Fruit fly (Drosophila melanogaster): ENCODE results near the gene CG11586.

CG11586 gene

DNA sequence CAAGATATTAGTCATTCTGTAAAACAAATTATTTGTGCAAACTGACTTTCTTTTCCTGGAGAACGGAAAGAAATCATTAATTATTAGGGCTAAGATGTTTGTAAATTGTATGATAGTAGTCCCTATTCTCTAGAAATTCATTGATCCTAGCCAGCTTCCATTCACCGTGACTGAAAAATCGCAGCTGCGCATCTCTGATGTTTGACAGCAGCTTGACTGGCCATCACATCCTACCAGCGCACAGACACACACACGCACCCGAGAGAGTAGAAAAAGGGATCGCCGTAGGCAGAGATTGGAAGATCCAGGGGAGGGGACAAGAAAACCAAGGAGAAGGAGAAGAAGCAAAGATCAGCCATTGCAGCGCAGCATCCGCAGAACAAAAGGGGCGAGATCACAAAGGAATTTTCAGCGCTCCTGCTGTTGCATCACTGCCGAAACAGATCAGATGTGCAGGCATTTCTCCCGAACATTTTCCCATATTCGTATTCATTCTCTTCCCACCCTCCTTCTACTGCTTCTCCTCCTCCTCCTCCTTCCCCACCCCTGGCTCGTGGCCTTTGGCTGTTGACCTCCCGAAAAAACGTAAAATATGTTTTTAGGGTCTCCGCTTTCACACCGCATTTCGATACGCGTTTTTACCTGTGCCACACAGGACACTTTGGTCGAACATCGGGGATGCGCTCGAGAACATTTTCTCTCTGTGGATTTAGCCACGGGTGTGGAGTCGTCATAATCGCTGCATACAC lies 9.2 kb downstream of the CG11586 start (continued):
- TF ChIP-seq CG17802 (tag; optimal IDR thresholded peaks at IDR 0.05) (peak; percentile 6), CG10267 (tag; optimal IDR thresholded peaks at IDR 0.05) (no peak), yki (optimal IDR thresholded peaks at IDR 0.05) (no peak), Neu2 (GFP tag; optimal IDR thresholded peaks at IDR 0.05; ENCODE audit: borderline replicate concordance) (no peak), Optix (GFP tag; IDR thresholded peaks at IDR 0.05) (no peak), fd64A (GFP tag; optimal IDR thresholded peaks at IDR 0.05) (no peak), NFAT (GFP tag; IDR thresholded peaks at IDR 0.05) (no peak), crol (GFP tag; IDR thresholded peaks at IDR 0.05) (peak; percentile 77), klu (GFP tag; IDR thresholded peaks at IDR 0.05) (no peak), az2 (GFP tag; optimal IDR thresholded peaks at IDR 0.05) (no peak), Atf-2 (GFP tag; optimal IDR thresholded peaks at IDR 0.05) (no peak), Blimp-1 (GFP tag; optimal IDR thresholded peaks at IDR 0.05) (no peak), Aef1 (GFP tag; IDR thresholded peaks at IDR 0.05) (no peak), ATbp (GFP tag; optimal IDR thresholded peaks at IDR 0.05) (no peak), zfh1 (GFP tag; IDR thresholded peaks at IDR 0.05) (0 out of 3 replicates have a peak, but pooled peaks have one; percentile 13), Dbx (GFP tag; IDR thresholded peaks at IDR 0.05) (no peak), CG15479 (GFP tag; optimal IDR thresholded peaks at IDR 0.05) (peak; percentile 95), CG18011 (GFP tag; optimal IDR thresholded peaks at IDR 0.05) (no peak), gcm (GFP tag; optimal IDR thresholded peaks at IDR 0.05) (no peak), MBD-R2 (GFP tag; IDR thresholded peaks at IDR 0.05) (no peak), CG9876 (GFP tag; optimal IDR thresholded peaks at IDR 0.05) (no peak), Med (GFP tag) (peak; percentile 86), salm (tag; optimal IDR thresholded peaks at IDR 0.05) (no peak), jigr1 (GFP tag; IDR thresholded peaks at IDR 0.05) (no peak), lov (optimal IDR thresholded peaks at IDR 0.05) (no peak), lov (GFP tag; IDR thresholded peaks at IDR 0.05) (no peak), H2.0 (GFP tag; IDR thresholded peaks at IDR 0.05) (no peak), E2f2 (GFP tag; IDR thresholded peaks at IDR 0.05) (no peak), ase (GFP tag; IDR thresholded peaks at IDR 0.05) (no peak), Trl (optimal IDR thresholded peaks at IDR 0.05) (peak in 1 of 2 experiments; percentile 0), Trl (GFP tag; optimal IDR thresholded peaks at IDR 0.05) (no peak), exex (tag; optimal IDR thresholded peaks at IDR 0.05) (no peak), CG12299 (tag; optimal IDR thresholded peaks at IDR 0.05) (no peak), dpn (GFP tag; optimal IDR thresholded peaks at IDR 0.05) (no peak), CG7928 (GFP tag; optimal IDR thresholded peaks at IDR 0.05) (no peak), fru (optimal IDR thresholded peaks at IDR 0.05) (no peak), CG1233 (GFP tag; optimal IDR thresholded peaks at IDR 0.05) (peak; percentile 4), Sox102F (GFP tag; optimal IDR thresholded peaks at IDR 0.05) (no peak), otp (GFP tag; IDR thresholded peaks at IDR 0.05) (no peak; the same call in 2 of the 3 replicates), Hr39 (optimal IDR thresholded peaks at IDR 0.05) (no peak), CG2202 (tag; optimal IDR thresholded peaks at IDR 0.05) (no peak), sisA (GFP tag; IDR thresholded peaks at IDR 0.05) (no peak), CG8944 (GFP tag; optimal IDR thresholded peaks at IDR 0.05) (no peak), corto (GFP tag; optimal IDR thresholded peaks at IDR 0.05) (no peak), CG11695 (GFP tag; IDR thresholded peaks at IDR 0.05) (peak; percentile 49; the same call in 1 of the 3 replicates), Dref (GFP tag; IDR thresholded peaks at IDR 0.05) (no peak), bigmax (GFP tag; optimal IDR thresholded peaks at IDR 0.05) (no peak), twi (tag; optimal IDR thresholded peaks at IDR 0.05) (peak; percentile 23), Pdp1 (GFP tag; optimal IDR thresholded peaks at IDR 0.05) (peak in 1 of 2 experiments; percentile 29), sr (GFP tag; IDR thresholded peaks at IDR 0.05) (no peak), nerfin-2 (GFP tag; IDR thresholded peaks at IDR 0.05; ENCODE audit: partially characterized antibody) (no peak), lilli (GFP tag; optimal IDR thresholded peaks at IDR 0.05) (no peak)

All from whole organism, embryonic.